Worm (Caenorhabditis elegans): ENCODE data around the gene T05A7.6.

DNA sequence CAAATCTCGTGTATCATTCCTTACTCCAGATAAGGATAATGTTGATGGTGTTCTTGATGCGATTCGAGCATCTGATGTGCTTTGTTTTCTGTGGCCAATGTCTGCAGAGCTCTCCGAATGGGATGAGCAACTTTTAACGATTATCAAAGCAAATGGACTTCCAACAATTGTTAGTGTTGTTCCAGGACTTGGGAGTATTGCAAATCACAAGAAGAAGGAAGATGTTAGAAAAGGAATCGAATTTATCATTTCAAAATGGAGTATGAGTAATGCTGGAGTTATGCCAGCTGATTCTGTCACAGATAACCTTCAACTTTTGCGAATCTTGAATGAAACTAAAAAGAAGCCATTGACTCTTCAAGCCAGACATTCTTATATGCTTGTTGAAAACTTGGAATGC is 39.2 kb upstream of the T05A7.6 start:
- TF ChIP-seq snpc-4 (GFP tag; optimal IDR thresholded peaks at IDR 0.05), result no peak
- no peak for TF ChIP-seq snpc-4 (tag; optimal IDR thresholded peaks at IDR 0.05)
- TF ChIP-seq unc-130 (GFP tag; optimal IDR thresholded peaks at IDR 0.05), result no peak
- no peak for TF ChIP-seq nhr-90 (tag; optimal IDR thresholded peaks at IDR 0.05)
- TF ChIP-seq somi-1 (GFP tag; optimal IDR thresholded peaks at IDR 0.05), result no peak
- TF ChIP-seq sptf-2 (GFP tag; optimal IDR thresholded peaks at IDR 0.05), result no peak
- TF ChIP-seq madf-10 (tag; optimal IDR thresholded peaks at IDR 0.05), result no peak
- no peak for TF ChIP-seq nfya-1 (tag; optimal IDR thresholded peaks at IDR 0.05; ENCODE audit: borderline replicate concordance, insufficient read depth)
- no peak for TF ChIP-seq fkh-3 (tag; optimal IDR thresholded peaks at IDR 0.05)
- TF ChIP-seq cebp-1 (GFP tag; IDR thresholded peaks at IDR 0.05), result no peak
- TF ChIP-seq cebp-1 (tag; optimal IDR thresholded peaks at IDR 0.05), result no peak
- TF ChIP-seq F10E7.11 (tag; optimal IDR thresholded peaks at IDR 0.05), result no peak

Measured in whole organism, young adult.